Worm (Caenorhabditis elegans) whole organism, mixed stage, embryonic: ENCODE data around the gene str-37.

Experiments used
- flh-1 ChIP-seq: fragments of 200-800 bp; sonication (Bioruptor generic); optimal IDR thresholded peaks from 2 replicates; lab custom pipeline; 2018; ENCODE audit warnings: mild to moderate bottlenecking, missing genetic modification characterization, moderate library complexity, missing compliant biosample characterization
- mab-5 ChIP-seq: fragments of 150-350 bp; optimal IDR thresholded peaks from 2 replicates; lab custom pipeline; 2014; ENCODE audit warnings: missing biosample characterization, missing genetic modification characterization
- snpc-4 ChIP-seq: fragments of 150-350 bp; optimal IDR thresholded peaks from 2 replicates; lab custom pipeline; 2014; ENCODE audit warnings: missing biosample characterization, missing genetic modification characterization
- ztf-11 ChIP-seq: fragments of 150-350 bp; optimal IDR thresholded peaks from 2 replicates; lab custom pipeline; 2014; ENCODE audit warnings: missing biosample characterization, missing genetic modification characterization

- no peak for TF ChIP-seq ztf-11 (tag; lab: Kevin White, UChicago)
- TF ChIP-seq flh-1 (GFP tag; lab: Kevin White, UChicago), result no peak
- TF ChIP-seq snpc-4 (tag; lab: Kevin White, UChicago), result no peak
- no peak for TF ChIP-seq mab-5
Observed at ce11 chrV:13301443-13301842, 26.1 kb upstream of the str-37 start, which contains the start of gene ceh-79.
